Worm (Caenorhabditis elegans) whole organism, mixed stage, embryonic: ENCODE measurements around the gene aqp-5.

Experiments
- M03D4.4 ChIP-seq: sonication (generic microtip); optimal IDR thresholded peaks from 2 replicates; lab custom pipeline; 2017; ENCODE audit warnings: mild to moderate bottlenecking, missing genetic modification characterization, missing compliant biosample characterization
- bed-3 ChIP-seq: fragments of 200-800 bp; sonication (Bioruptor generic); optimal IDR thresholded peaks from 3 replicates; lab custom pipeline; 2018; ENCODE audit warnings: mild to moderate bottlenecking, missing genetic modification characterization, moderate library complexity, missing compliant biosample characterization
- blmp-1 ChIP-seq: fragments of 150-350 bp; optimal IDR thresholded peaks from 2 replicates; lab custom pipeline; 2014; ENCODE audit warnings: missing biosample characterization, missing genetic modification characterization
- ceh-39 ChIP-seq: fragments of 150-350 bp; optimal IDR thresholded peaks from 2 replicates; lab custom pipeline; 2014; ENCODE audit warnings: missing biosample characterization, missing genetic modification characterization
- ceh-43 ChIP-seq: fragments of 200-800 bp; sonication (Bioruptor generic); optimal IDR thresholded peaks from 2 replicates; lab custom pipeline; 2018; ENCODE audit warnings: mild to moderate bottlenecking, missing genetic modification characterization, moderate library complexity, missing compliant biosample characterization
- ceh-83 ChIP-seq: fragments of 200-800 bp; sonication (Bioruptor generic); optimal IDR thresholded peaks from 2 replicates; lab custom pipeline; 2018; ENCODE audit warnings: mild to moderate bottlenecking, missing genetic modification characterization, missing compliant biosample characterization
- ces-1 ChIP-seq: fragments of 150-350 bp; optimal IDR thresholded peaks from 2 replicates; lab custom pipeline; 2014; ENCODE audit warnings: missing biosample characterization, missing genetic modification reagents, missing genetic modification characterization
- cnd-1 ChIP-seq: fragments of 200-800 bp; sonication (Bioruptor generic); optimal IDR thresholded peaks from 2 replicates; lab custom pipeline; 2018; ENCODE audit warnings: mild to moderate bottlenecking, missing genetic modification characterization, missing compliant biosample characterization
- elt-1 ChIP-seq: sonication (generic microtip); optimal IDR thresholded peaks from 2 replicates; lab custom pipeline; 2017; ENCODE audit warnings: missing genetic modification characterization, mild to moderate bottlenecking, missing compliant biosample characterization, antibody characterized with exemption, moderate library complexity, borderline replicate concordance; ENCODE audit not compliant: insufficient read depth
- elt-3 ChIP-seq: fragments of 150-350 bp; optimal IDR thresholded peaks from 2 replicates; lab custom pipeline; 2014; ENCODE audit warnings: missing biosample characterization, missing genetic modification characterization
- flh-1 ChIP-seq: fragments of 200-800 bp; sonication (Bioruptor generic); optimal IDR thresholded peaks from 2 replicates; lab custom pipeline; 2018; ENCODE audit warnings: mild to moderate bottlenecking, missing genetic modification characterization, moderate library complexity, missing compliant biosample characterization
- ham-2 ChIP-seq: fragments of 200-800 bp; sonication (Bioruptor generic); optimal IDR thresholded peaks from 2 replicates; lab custom pipeline; 2018; ENCODE audit warnings: mild to moderate bottlenecking, missing genetic modification characterization, missing compliant biosample characterization
- hlh-1 ChIP-seq: fragments of 150-350 bp; optimal IDR thresholded peaks from 2 replicates; lab custom pipeline; 2014; ENCODE audit warnings: missing biosample characterization, missing genetic modification reagents, missing genetic modification characterization
- lin-13 ChIP-seq: fragments of 150-350 bp; optimal IDR thresholded peaks from 2 replicates; lab custom pipeline; 2014; ENCODE audit warnings: missing biosample characterization, missing genetic modification characterization
- lin-32 ChIP-seq: fragments of 200-800 bp; sonication (Bioruptor generic); optimal IDR thresholded peaks from 2 replicates; lab custom pipeline; 2018; ENCODE audit warnings: mild to moderate bottlenecking, missing genetic modification characterization, missing compliant biosample characterization
- lsy-2 ChIP-seq: fragments of 150-350 bp; optimal IDR thresholded peaks from 2 replicates; lab custom pipeline; 2014; ENCODE audit warnings: missing biosample characterization, missing genetic modification characterization
- mab-5 ChIP-seq: fragments of 150-350 bp; optimal IDR thresholded peaks from 2 replicates; lab custom pipeline; 2014; ENCODE audit warnings: missing biosample characterization, missing genetic modification characterization
- mep-1 ChIP-seq: fragments of 150-350 bp; optimal IDR thresholded peaks from 2 replicates; lab custom pipeline; 2017; ENCODE audit warnings: missing biosample characterization, missing genetic modification reagents, missing genetic modification characterization, inconsistent platforms
- nhr-12 ChIP-seq: fragments of 150-350 bp; optimal IDR thresholded peaks from 2 replicates; lab custom pipeline; 2014; ENCODE audit warnings: missing biosample characterization, missing genetic modification characterization
- nhr-2 ChIP-seq: fragments of 150-350 bp; optimal IDR thresholded peaks from 2 replicates; lab custom pipeline; 2014; ENCODE audit warnings: missing biosample characterization, missing genetic modification characterization
- nhr-237 ChIP-seq: fragments of 150-350 bp; optimal IDR thresholded peaks from 2 replicates; lab custom pipeline; 2014; ENCODE audit warnings: missing biosample characterization, missing genetic modification characterization
- nhr-28 ChIP-seq: fragments of 150-350 bp; optimal IDR thresholded peaks from 2 replicates; lab custom pipeline; 2014; ENCODE audit warnings: missing biosample characterization, missing genetic modification characterization
- nhr-76 ChIP-seq: sonication (generic microtip); optimal IDR thresholded peaks from 2 replicates; lab custom pipeline; 2017; ENCODE audit warnings: missing biosample characterization, missing genetic modification characterization
- snpc-4 ChIP-seq: fragments of 150-350 bp; optimal IDR thresholded peaks from 2 replicates; lab custom pipeline; 2014; ENCODE audit warnings: missing biosample characterization, missing genetic modification characterization
- sptf-1 ChIP-seq: sonication (generic microtip); optimal IDR thresholded peaks from 2 replicates; lab custom pipeline; 2017; ENCODE audit warnings: mild to moderate bottlenecking, missing genetic modification characterization, moderate library complexity, missing compliant biosample characterization
- tbx-8 ChIP-seq: fragments of 200-800 bp; sonication (Bioruptor generic); optimal IDR thresholded peaks from 2 replicates; lab custom pipeline; 2018; ENCODE audit warnings: mild to moderate bottlenecking, missing genetic modification characterization, moderate library complexity, missing compliant biosample characterization
- unc-120 ChIP-seq: sonication (generic microtip); optimal IDR thresholded peaks from 2 replicates; lab custom pipeline; 2017; ENCODE audit warnings: missing genetic modification characterization, missing compliant biosample characterization; ENCODE audit not compliant: poor library complexity, severe bottlenecking
- unc-39 ChIP-seq: fragments of 150-350 bp; optimal IDR thresholded peaks from 2 replicates; lab custom pipeline; 2014; ENCODE audit warnings: missing biosample characterization, missing genetic modification characterization
- unc-62 ChIP-seq: fragments of 150-350 bp; optimal IDR thresholded peaks from 2 replicates; lab custom pipeline; 2014; ENCODE audit warnings: missing biosample characterization, missing genetic modification reagents, missing genetic modification characterization
- zip-8 ChIP-seq: fragments of 150-350 bp; optimal IDR thresholded peaks from 2 replicates; lab custom pipeline; 2014; ENCODE audit warnings: missing biosample characterization, missing genetic modification characterization
- ztf-11 ChIP-seq: fragments of 150-350 bp; optimal IDR thresholded peaks from 2 replicates; lab custom pipeline; 2014; ENCODE audit warnings: missing biosample characterization, missing genetic modification characterization

aqp-5 gene

DNA sequence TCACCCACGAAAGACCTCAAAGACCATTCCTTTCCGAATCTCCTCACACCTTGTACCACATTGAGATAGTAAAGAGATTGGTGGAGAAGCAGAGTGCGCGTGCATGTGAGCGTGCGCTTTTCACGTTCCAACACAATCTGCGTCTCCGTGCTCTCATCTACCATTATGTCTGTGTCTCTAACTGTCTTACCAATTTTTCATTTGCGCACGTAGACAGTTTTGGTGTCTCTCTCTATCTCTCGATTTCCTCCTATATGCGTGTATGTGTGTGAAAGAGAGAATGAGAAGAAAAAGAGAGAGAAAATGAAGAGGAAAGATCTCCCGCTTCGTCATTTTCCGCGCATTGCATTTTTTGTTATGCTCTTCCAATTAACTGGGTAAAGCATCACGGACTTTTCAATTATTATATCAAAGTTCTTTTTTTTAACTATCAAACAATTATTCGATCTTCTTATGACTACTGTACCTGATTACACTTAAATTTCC is 24.9 kb upstream of the aqp-5 start (continued):
- TF ChIP-seq unc-120 (tag; lab: Kevin White, UChicago), result peak; percentile 96
- no peak for TF ChIP-seq mab-5
- TF ChIP-seq tbx-8 (GFP tag; lab: Kevin White, UChicago), result no peak
- TF ChIP-seq elt-3 (tag; lab: Kevin White, UChicago), result peak; percentile 58
- no peak for TF ChIP-seq unc-39 (tag; lab: Kevin White, UChicago)
- TF ChIP-seq flh-1, result no peak
- TF ChIP-seq nhr-2 (tag; lab: Kevin White, UChicago), result peak; percentile 59

DNA sequence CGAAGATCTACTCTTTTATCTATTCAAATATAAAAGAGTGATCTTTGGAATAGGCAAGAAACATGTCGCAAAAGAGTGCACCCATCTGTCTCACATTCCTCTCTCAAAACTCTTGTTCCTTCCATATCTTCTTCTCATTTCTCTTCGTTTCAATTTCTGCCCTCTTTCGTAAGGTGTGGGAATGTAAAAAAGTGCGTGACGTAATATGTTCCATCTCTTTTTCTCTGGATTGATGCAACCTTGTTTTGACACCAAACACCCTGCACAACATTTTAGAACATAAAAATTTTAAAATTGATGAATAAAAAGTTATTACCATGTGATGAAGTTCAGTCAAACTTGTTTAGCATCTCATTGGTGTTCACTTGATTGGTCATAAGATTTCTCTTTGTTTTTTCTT is 24.4 kb upstream of the aqp-5 start:
- TF ChIP-seq ceh-83 (GFP tag; lab: Kevin White, UChicago), result no peak
- TF ChIP-seq nhr-28, result no peak
- no peak for TF ChIP-seq blmp-1 (tag; lab: Kevin White, UChicago)
- peak; percentile 67 for TF ChIP-seq zip-8 (tag; lab: Kevin White, UChicago)
- TF ChIP-seq elt-1 (tag; lab: Kevin White, UChicago), result no peak
- no peak for TF ChIP-seq hlh-1 (tag; lab: Kevin White, UChicago)
- TF ChIP-seq unc-39 (tag; lab: Kevin White, UChicago), result no peak

ce11 chrV:10467659-10468058 is 23.9 kb upstream of the aqp-5 start:
- TF ChIP-seq bed-3 (GFP tag; lab: Kevin White, UChicago) (no peak), mep-1 (tag; lab: Kevin White, UChicago) (no peak), unc-62 (GFP tag; lab: Kevin White, UChicago) (no peak), flh-1 (no peak), ceh-39 (no peak), nhr-76 (tag; lab: Kevin White, UChicago) (no peak), nhr-28 (no peak), nhr-237 (no peak), mab-5 (no peak), unc-120 (tag; lab: Kevin White, UChicago) (no peak)

- TF ChIP-seq ham-2 (GFP tag; lab: Kevin White, UChicago), result no peak
- no peak for TF ChIP-seq cnd-1 (tag; lab: Kevin White, UChicago)
- TF ChIP-seq unc-62 (GFP tag; lab: Kevin White, UChicago), result no peak
- TF ChIP-seq nhr-76 (tag; lab: Kevin White, UChicago), result no peak
- TF ChIP-seq zip-8 (tag; lab: Kevin White, UChicago), result no peak
- TF ChIP-seq elt-1 (tag; lab: Kevin White, UChicago), result no peak
- no peak for TF ChIP-seq ceh-83 (GFP tag; lab: Kevin White, UChicago)
- no peak for TF ChIP-seq nhr-2 (tag; lab: Kevin White, UChicago)
- no peak for TF ChIP-seq ceh-43
- TF ChIP-seq M03D4.4 (tag; lab: Kevin White, UChicago), result no peak
- TF ChIP-seq ces-1, result no peak
Observed at ce11 chrV:10468190-10468589, 23.4 kb upstream of the aqp-5 start, which contains the start of gene egl-9. egl-9 (plus strand) TSS chrV:10468517.

- TF ChIP-seq lin-13 (tag; lab: Kevin White, UChicago), result no peak
- TF ChIP-seq unc-120 (tag; lab: Kevin White, UChicago), result no peak
- TF ChIP-seq bed-3 (GFP tag; lab: Kevin White, UChicago), result no peak
- no peak for TF ChIP-seq nhr-28
- TF ChIP-seq elt-3 (tag; lab: Kevin White, UChicago), result no peak
- no peak for TF ChIP-seq ces-1
- TF ChIP-seq, all 35 proteins: peak for 0
Observed at ce11 chrV:10468709-10469108, 22.8 kb upstream of the aqp-5 start.

DNA sequence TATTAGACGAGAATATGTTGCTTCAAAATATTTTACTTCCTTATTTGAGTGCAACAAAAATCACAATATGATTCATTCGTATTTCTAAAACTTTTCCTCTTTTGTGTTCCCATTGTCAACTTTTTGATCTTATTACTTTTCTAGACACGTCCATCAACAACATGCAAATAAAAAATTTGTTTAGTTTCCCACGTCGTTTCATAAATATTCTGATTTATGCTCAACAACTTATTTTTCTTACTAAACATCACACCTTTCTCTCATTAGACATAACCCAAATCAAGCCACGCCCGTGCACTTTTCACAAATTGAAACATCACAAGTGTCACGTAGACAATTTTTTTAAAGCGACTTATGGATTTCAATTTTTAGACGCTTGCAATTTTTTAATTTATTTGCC is 21.7 kb upstream of the aqp-5 start:
- TF ChIP-seq nhr-76 (tag; lab: Kevin White, UChicago) (no peak), snpc-4 (tag; lab: Kevin White, UChicago) (no peak), ces-1 (no peak), nhr-237 (no peak)

ce11 chrV:10471007-10471406 is 20.5 kb upstream of the aqp-5 start:
- TF ChIP-seq nhr-28 (no peak), bed-3 (GFP tag; lab: Kevin White, UChicago) (no peak), sptf-1 (tag; lab: Kevin White, UChicago) (no peak), nhr-12 (tag; lab: Kevin White, UChicago) (no peak), unc-62 (GFP tag; lab: Kevin White, UChicago) (no peak), nhr-2 (tag; lab: Kevin White, UChicago) (no peak), mep-1 (tag; lab: Kevin White, UChicago) (no peak), flh-1 (no peak), lsy-2 (tag; lab: Kevin White, UChicago) (no peak), hlh-1 (tag; lab: Kevin White, UChicago) (no peak), cnd-1 (tag; lab: Kevin White, UChicago) (no peak), ztf-11 (tag; lab: Kevin White, UChicago) (no peak), lin-32 (GFP tag; lab: Kevin White, UChicago) (no peak)
- TF ChIP-seq, all 35 proteins: peak for 0
